Worm (Caenorhabditis elegans): ENCODE measurements around the gene nhr-167.

Gene nhr-167

ce11 chrX:11937343-11937935 lies 44.4 kb downstream of the nhr-167 start (continued):
- TF ChIP-seq nhr-11 (tag; optimal IDR thresholded peaks at IDR 0.05): peak; percentile 62
- TF ChIP-seq ztf-11 (tag; optimal IDR thresholded peaks at IDR 0.05): peak; percentile 77
- TF ChIP-seq ama-1 (optimal IDR thresholded peaks at IDR 0.05): peak; percentile 51
- TF ChIP-seq fos-1 (tag; optimal IDR thresholded peaks at IDR 0.05): peak; percentile 98
- peak; percentile 98 for TF ChIP-seq C34F6.9 (tag; optimal IDR thresholded peaks at IDR 0.05)
- TF ChIP-seq nhr-21 (tag; optimal IDR thresholded peaks at IDR 0.05): peak; percentile 100
- peak; percentile 93 for TF ChIP-seq blmp-1 (tag; optimal IDR thresholded peaks at IDR 0.05; ENCODE audit: insufficient read depth)
- TF ChIP-seq nhr-129 (tag; optimal IDR thresholded peaks at IDR 0.05): peak; percentile 100
- TF ChIP-seq R02D3.7 (tag; optimal IDR thresholded peaks at IDR 0.05): peak; percentile 78
- TF ChIP-seq sma-9 (GFP tag; optimal IDR thresholded peaks at IDR 0.05): peak; percentile 99
- TF ChIP-seq sma-9 (tag; optimal IDR thresholded peaks at IDR 0.05): no peak

DNA sequence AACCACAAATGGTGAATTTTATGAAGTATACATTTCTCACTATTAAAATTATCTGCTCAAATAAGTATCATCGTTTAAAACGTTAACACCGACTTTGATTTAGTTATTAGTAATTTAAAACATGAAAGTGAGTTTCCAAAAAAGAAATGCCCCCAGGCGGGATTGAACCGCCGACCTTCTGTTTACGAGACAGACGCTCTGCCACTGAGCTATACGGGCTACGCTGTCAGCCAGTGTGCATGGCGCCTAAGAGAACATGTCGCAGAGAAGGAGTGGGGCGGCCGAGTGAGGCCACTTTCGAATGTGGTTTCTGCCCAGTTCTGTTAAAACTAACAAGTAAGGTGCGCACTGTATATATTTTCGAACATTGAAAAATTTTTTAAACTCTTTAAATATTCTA lies 47.0 kb downstream of the nhr-167 start:
- peak in 1 of 2 experiments; percentile 4 for TF ChIP-seq mdl-1 (tag; optimal IDR thresholded peaks at IDR 0.05)
- TF ChIP-seq sem-4 (tag; optimal IDR thresholded peaks at IDR 0.05): no peak
- no peak for TF ChIP-seq aly-2 (tag; optimal IDR thresholded peaks at IDR 0.05)
- no peak for TF ChIP-seq nhr-6 (tag; optimal IDR thresholded peaks at IDR 0.05)
- no peak for TF ChIP-seq nhr-77 (tag; optimal IDR thresholded peaks at IDR 0.05)
- no peak for TF ChIP-seq snpc-4 (tag; optimal IDR thresholded peaks at IDR 0.05)
- no peak for TF ChIP-seq nhr-25 (tag; optimal IDR thresholded peaks at IDR 0.05)
- peak; percentile 30 for TF ChIP-seq F13H6.1 (tag; optimal IDR thresholded peaks at IDR 0.05)
- TF ChIP-seq nhr-11 (tag; optimal IDR thresholded peaks at IDR 0.05): no peak
- TF ChIP-seq nhr-237 (tag; optimal IDR thresholded peaks at IDR 0.05): no peak
- no peak for TF ChIP-seq mbf-1 (tag; optimal IDR thresholded peaks at IDR 0.05)
- peak in 1 of 2 experiments; percentile 24 for TF ChIP-seq lsy-2 (tag; optimal IDR thresholded peaks at IDR 0.05)
- no peak for TF ChIP-seq ztf-1 (GFP tag; conservative IDR thresholded peaks at IDR 0.05)
- TF ChIP-seq ZK546.5 (tag; optimal IDR thresholded peaks at IDR 0.05): no peak
- peak; percentile 36 for TF ChIP-seq nhr-21 (tag; optimal IDR thresholded peaks at IDR 0.05)
- TF ChIP-seq skn-1 (tag; optimal IDR thresholded peaks at IDR 0.05): no peak
- no peak for TF ChIP-seq Y55F3AM.14 (GFP tag; optimal IDR thresholded peaks at IDR 0.05)
- peak; percentile 27 for TF ChIP-seq zag-1 (tag; optimal IDR thresholded peaks at IDR 0.05)
- no peak for TF ChIP-seq alr-1 (tag; optimal IDR thresholded peaks at IDR 0.05)
- no peak for TF ChIP-seq unc-39 (tag; optimal IDR thresholded peaks at IDR 0.05)
- TF ChIP-seq lin-13 (GFP tag; optimal IDR thresholded peaks at IDR 0.05): peak; percentile 53
- no peak for TF ChIP-seq elt-1 (tag; optimal IDR thresholded peaks at IDR 0.05)
- no peak for TF ChIP-seq R02D3.7 (tag; optimal IDR thresholded peaks at IDR 0.05)
- no peak for TF ChIP-seq ceh-16 (tag; optimal IDR thresholded peaks at IDR 0.05)
- no peak for TF ChIP-seq peb-1 (tag; optimal IDR thresholded peaks at IDR 0.05)
- TF ChIP-seq blmp-1 (tag; optimal IDR thresholded peaks at IDR 0.05; ENCODE audit: insufficient read depth): no peak
- peak; percentile 26 for TF ChIP-seq crh-2 (tag; optimal IDR thresholded peaks at IDR 0.05)
- no peak for TF ChIP-seq ztf-4 (tag; optimal IDR thresholded peaks at IDR 0.05)
- TF ChIP-seq sma-9 (GFP tag; optimal IDR thresholded peaks at IDR 0.05): peak; percentile 60
- TF ChIP-seq sma-9 (tag; optimal IDR thresholded peaks at IDR 0.05): no peak
- TF ChIP-seq gmeb-1 (tag; optimal IDR thresholded peaks at IDR 0.05): no peak
- peak; percentile 36 for TF ChIP-seq sma-3 (GFP tag; optimal IDR thresholded peaks at IDR 0.05)
- TF ChIP-seq ztf-11 (tag; optimal IDR thresholded peaks at IDR 0.05): no peak
- peak; percentile 20 for TF ChIP-seq egl-27 (tag; optimal IDR thresholded peaks at IDR 0.05)
- TF ChIP-seq unc-55 (GFP tag; optimal IDR thresholded peaks at IDR 0.05): peak; percentile 48
- TF ChIP-seq unc-62 (GFP tag; optimal IDR thresholded peaks at IDR 0.05): no peak
- peak; percentile 58 for TF ChIP-seq nhr-129 (tag; optimal IDR thresholded peaks at IDR 0.05)
- no peak for TF ChIP-seq dmd-4 (tag; optimal IDR thresholded peaks at IDR 0.05)
- TF ChIP-seq fos-1 (tag; optimal IDR thresholded peaks at IDR 0.05): peak; percentile 21
- no peak for TF ChIP-seq ceh-82 (tag; optimal IDR thresholded peaks at IDR 0.05)
- no peak for TF ChIP-seq ama-1 (optimal IDR thresholded peaks at IDR 0.05)
- no peak for TF ChIP-seq lin-39 (tag; optimal IDR thresholded peaks at IDR 0.05)
- no peak for TF ChIP-seq nhr-23 (tag; optimal IDR thresholded peaks at IDR 0.05)
- TF ChIP-seq C34F6.9 (tag; optimal IDR thresholded peaks at IDR 0.05): peak; percentile 7
- TF ChIP-seq nhr-12 (tag; optimal IDR thresholded peaks at IDR 0.05): no peak
- TF ChIP-seq lin-11 (tag; optimal IDR thresholded peaks at IDR 0.05): peak; percentile 43
- no peak for TF ChIP-seq mab-5 (tag; optimal IDR thresholded peaks at IDR 0.05)
- TF ChIP-seq nhr-10 (tag; optimal IDR thresholded peaks at IDR 0.05): no peak
- no peak for TF ChIP-seq elt-3 (tag; optimal IDR thresholded peaks at IDR 0.05)
